Fruit fly (Drosophila melanogaster) whole organism, adult: ENCODE measurements around the gene exex.

Experiments used
- CG12768 ChIP-seq: fragments of 200-800 bp; sonication (Bioruptor generic); optimal IDR thresholded peaks from 2 replicates; lab custom pipeline; 2017; ENCODE audit warnings: missing biosample characterization, missing genetic modification characterization, mild to moderate bottlenecking, moderate library complexity, missing genetic modification reagents
- CG14711 ChIP-seq: fragments of 200-800 bp; sonication (Bioruptor generic); optimal IDR thresholded peaks from 2 replicates; lab custom pipeline; 2018; ENCODE audit warnings: missing biosample characterization, mild to moderate bottlenecking, missing genetic modification characterization, moderate library complexity
- CG7045 ChIP-seq: fragments of 200-800 bp; sonication (Bioruptor generic); optimal IDR thresholded peaks from 2 replicates; lab custom pipeline; 2017; ENCODE audit warnings: missing biosample characterization, mild to moderate bottlenecking, missing genetic modification characterization
- Hr96 ChIP-seq: fragments of 200-800 bp; sonication (Bioruptor generic); optimal IDR thresholded peaks from 2 replicates; lab custom pipeline; 2016; ENCODE audit warnings: missing biosample characterization, missing genetic modification characterization
- Mnt ChIP-seq: fragments of 200-800 bp; sonication (Bioruptor generic); optimal IDR thresholded peaks from 2 replicates; lab custom pipeline; 2016; ENCODE audit warnings: missing biosample characterization, mild to moderate bottlenecking, missing genetic modification characterization
- tj ChIP-seq: fragments of 200-800 bp; sonication (Bioruptor generic); optimal IDR thresholded peaks from 3 replicates; lab custom pipeline; 2017; ENCODE audit warnings: missing biosample characterization, mild to moderate bottlenecking, missing genetic modification characterization, moderate library complexity

DNA sequence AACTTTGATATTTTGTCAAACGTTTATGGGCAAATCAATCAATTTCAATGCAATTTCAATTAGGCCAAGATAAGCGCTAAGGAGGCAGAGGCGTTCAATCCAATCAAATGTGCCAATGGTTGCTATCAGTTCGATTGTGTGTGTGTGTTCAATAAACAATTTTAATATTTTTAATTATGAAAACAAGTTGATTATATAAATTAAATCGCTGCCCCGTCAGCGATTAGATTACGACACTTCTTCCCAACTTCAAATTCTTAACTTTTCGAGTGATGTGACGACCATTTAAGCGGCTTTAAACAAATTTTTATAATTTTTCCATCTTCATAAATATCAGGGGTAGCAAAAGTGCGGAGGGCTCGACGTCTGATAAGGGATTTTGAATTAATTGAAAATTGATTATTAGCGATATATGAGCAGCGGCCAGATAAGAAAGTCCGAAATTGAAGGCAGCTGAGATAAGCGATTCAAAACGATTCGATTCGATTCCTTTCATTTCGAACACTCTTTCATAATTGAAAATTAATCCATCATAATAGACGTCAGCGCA is 5.5 kb upstream of the exex start:
- TF ChIP-seq CG12768 (GFP tag; lab: Kevin White, UChicago), result no peak
- no peak for TF ChIP-seq CG14711
- TF ChIP-seq CG7045 (GFP tag; lab: Kevin White, UChicago), result peak; percentile 19
- no peak for TF ChIP-seq Mnt
- TF ChIP-seq Hr96, result no peak
- TF ChIP-seq tj (GFP tag; lab: Kevin White, UChicago), result no peak
